ENCODE assay signal across 1 fruit fly cellular context in the genomic region with DNA sequence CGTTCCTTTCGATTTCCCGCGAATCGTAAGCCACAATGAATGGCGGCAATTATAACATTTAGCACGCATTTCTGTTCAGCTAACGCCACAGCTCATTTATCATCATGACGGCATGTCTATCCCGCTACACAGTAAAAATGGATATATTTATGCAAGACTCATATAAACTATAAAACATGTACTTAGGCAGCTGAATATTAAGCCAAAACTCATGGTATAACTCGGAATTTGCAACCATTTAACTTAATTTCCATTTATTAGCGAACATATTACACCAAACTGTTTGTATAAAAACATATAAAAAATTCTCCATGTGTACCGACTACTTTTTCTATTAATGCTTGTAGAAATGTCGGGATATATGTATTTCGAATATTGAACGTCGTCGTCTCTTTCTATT.
A peak's percentile ranks its signal among the peaks of the same experiment; 100 is the strongest.
TF ChIP-seq lines count a peak whose summit lies in the region.

No protein-coding gene starts in this region.

TF ChIP-seq in whole organism, embryonic, 481 proteins besides CTCF, POLR2A, EP300 and RAD21 (continued from another document):
- TF ChIP-seq zfh2 (GFP tag; optimal IDR thresholded peaks at IDR 0.05; lab: Kevin White, UChicago) (peak; percentile 2), al (GFP tag; IDR thresholded peaks at IDR 0.05; lab: Robert Waterston, UW) (0 out of 2 replicates have a peak, but pooled peaks have one; percentile 20), CG9932 (GFP tag; IDR thresholded peaks at IDR 0.05; lab: Robert Waterston, UW) (peak; percentile 39; the same call in 1 of the 2 replicates), CG3281 (GFP tag; optimal IDR thresholded peaks at IDR 0.05; lab: Kevin White, UChicago) (peak; percentile 4), yki (optimal IDR thresholded peaks at IDR 0.05; lab: Kevin White, UChicago) (no peak), prd (optimal IDR thresholded peaks at IDR 0.05; lab: Kevin White, UChicago) (no peak), prd (GFP tag; IDR thresholded peaks at IDR 0.05; lab: Robert Waterston, UW) (0 out of 3 replicates have a peak, but pooled peaks have one; percentile 20), row (GFP tag; IDR thresholded peaks at IDR 0.05; lab: Robert Waterston, UW) (peak; percentile 52; the same call in 2 of the 3 replicates), H2.0 (GFP tag; IDR thresholded peaks at IDR 0.05; lab: Robert Waterston, UW) (0 out of 2 replicates have a peak, but pooled peaks have one; percentile 5), CG9727 (GFP tag; optimal IDR thresholded peaks at IDR 0.05; lab: Kevin White, UChicago) (no peak), Sox100B (GFP tag; optimal IDR thresholded peaks at IDR 0.05; lab: Kevin White, UChicago) (no peak), Dek (tag; optimal IDR thresholded peaks at IDR 0.05; lab: Kevin White, UChicago) (no peak), E2f1 (GFP tag; IDR thresholded peaks at IDR 0.05; lab: Robert Waterston, UW) (no peak), grau (tag; optimal IDR thresholded peaks at IDR 0.05; lab: Kevin White, UChicago) (peak; percentile 30), CG11398 (GFP tag; optimal IDR thresholded peaks at IDR 0.05; lab: Kevin White, UChicago) (no peak), Hr51 (GFP tag; optimal IDR thresholded peaks at IDR 0.05; lab: Kevin White, UChicago) (peak in 1 of 2 experiments; percentile 11), CG2678 (tag; optimal IDR thresholded peaks at IDR 0.05; lab: Kevin White, UChicago) (peak; percentile 45), mam (GFP tag; optimal IDR thresholded peaks at IDR 0.05; lab: Kevin White, UChicago) (peak; percentile 25), pan (optimal IDR thresholded peaks at IDR 0.05; lab: Kevin White, UChicago) (no peak), pan (GFP tag; optimal IDR thresholded peaks at IDR 0.05 in 1 of 2, IDR thresholded peaks at IDR 0.05 in 1 of 2) (peak in 1 of 2 experiments; percentile 10), sens (GFP tag; lab: Kevin White, UChicago) (peak; percentile 41), CG7839 (tag; optimal IDR thresholded peaks at IDR 0.05; lab: Kevin White, UChicago) (peak; percentile 23), CG32532 (GFP tag; IDR thresholded peaks at IDR 0.05; lab: Robert Waterston, UW) (peak; percentile 57), CG8944 (GFP tag; optimal IDR thresholded peaks at IDR 0.05; lab: Kevin White, UChicago) (no peak), odd (GFP tag; optimal IDR thresholded peaks at IDR 0.05; lab: Kevin White, UChicago) (no peak), CG14014 (GFP tag; IDR thresholded peaks at IDR 0.05; lab: Robert Waterston, UW) (no peak), CG7963 (GFP tag; IDR thresholded peaks at IDR 0.05; lab: Robert Waterston, UW; ENCODE audit: partially characterized antibody) (no peak), CG1603 (tag; optimal IDR thresholded peaks at IDR 0.05; lab: Kevin White, UChicago) (peak; percentile 19), Dbx (GFP tag; IDR thresholded peaks at IDR 0.05; lab: Robert Waterston, UW) (peak; percentile 39; the same call in 1 of the 3 replicates), lab (GFP tag; optimal IDR thresholded peaks at IDR 0.05; lab: Kevin White, UChicago) (peak; percentile 30), H15 (GFP tag; IDR thresholded peaks at IDR 0.05; lab: Robert Waterston, UW) (no peak), slou (GFP tag; optimal IDR thresholded peaks at IDR 0.05; lab: Kevin White, UChicago) (no peak), CG10321 (GFP tag; IDR thresholded peaks at IDR 0.05; lab: Robert Waterston, UW) (no peak), CG2120 (GFP tag; optimal IDR thresholded peaks at IDR 0.05; lab: Kevin White, UChicago) (peak; percentile 72), lilli (GFP tag; optimal IDR thresholded peaks at IDR 0.05; lab: Kevin White, UChicago) (peak; percentile 31), unpg (GFP tag; optimal IDR thresholded peaks at IDR 0.05; lab: Kevin White, UChicago) (peak; percentile 15), CG18599 (GFP tag; optimal IDR thresholded peaks at IDR 0.05; lab: Kevin White, UChicago) (peak; percentile 25), CG16779 (GFP tag; IDR thresholded peaks at IDR 0.05; lab: Robert Waterston, UW) (no peak), CHES-1-like (GFP tag; optimal IDR thresholded peaks at IDR 0.05; lab: Kevin White, UChicago) (no peak), CG9609 (GFP tag; optimal IDR thresholded peaks at IDR 0.05; lab: Kevin White, UChicago) (no peak), PHDP (tag; optimal IDR thresholded peaks at IDR 0.05; lab: Kevin White, UChicago) (peak; percentile 37), Camta (GFP tag; optimal IDR thresholded peaks at IDR 0.05; lab: Kevin White, UChicago) (no peak), HLH54F (GFP tag; optimal IDR thresholded peaks at IDR 0.05; lab: Kevin White, UChicago) (peak; percentile 6), Rfx (GFP tag; IDR thresholded peaks at IDR 0.05; lab: Robert Waterston, UW) (0 out of 2 replicates have a peak, but pooled peaks have one; percentile 20), CG17802 (tag; optimal IDR thresholded peaks at IDR 0.05; lab: Kevin White, UChicago) (no peak), slbo (GFP tag; IDR thresholded peaks at IDR 0.05; lab: Robert Waterston, UW) (peak; percentile 67)
TF ChIP-seq in whole organism, embryonic: peak in this region for 41.
